Worm (Caenorhabditis elegans) whole organism, L3 larva: ENCODE results near the gene bcl-7.

Source experiments
- ceh-82 ChIP-seq: fragments of 150-350 bp; optimal IDR thresholded peaks from 2 replicates; lab custom pipeline; 2014; ENCODE audit warnings: missing biosample characterization, missing genetic modification characterization
- elt-2 ChIP-seq: sonication (generic microtip); optimal IDR thresholded peaks from 2 replicates; lab custom pipeline; 2016; ENCODE audit warnings: missing genetic modification reagents, mild to moderate bottlenecking, missing genetic modification characterization, missing compliant biosample characterization
- lin-39 ChIP-seq: fragments of 150-350 bp; optimal IDR thresholded peaks from 2 replicates; lab custom pipeline; 2018; ENCODE audit warnings: missing biosample characterization, missing genetic modification reagents, missing genetic modification characterization
- nhr-237 ChIP-seq: fragments of 150-350 bp; optimal IDR thresholded peaks from 2 replicates; lab custom pipeline; 2014; ENCODE audit warnings: missing biosample characterization, missing genetic modification characterization
- tbx-2 ChIP-seq: sonication (generic microtip); optimal IDR thresholded peaks from 2 replicates; lab custom pipeline; 2016; ENCODE audit warnings: mild to moderate bottlenecking, missing genetic modification characterization, missing compliant biosample characterization
- ztf-4 ChIP-seq: fragments of 150-350 bp; optimal IDR thresholded peaks from 2 replicates; lab custom pipeline; 2014; ENCODE audit warnings: missing biosample characterization, missing genetic modification characterization

DNA sequence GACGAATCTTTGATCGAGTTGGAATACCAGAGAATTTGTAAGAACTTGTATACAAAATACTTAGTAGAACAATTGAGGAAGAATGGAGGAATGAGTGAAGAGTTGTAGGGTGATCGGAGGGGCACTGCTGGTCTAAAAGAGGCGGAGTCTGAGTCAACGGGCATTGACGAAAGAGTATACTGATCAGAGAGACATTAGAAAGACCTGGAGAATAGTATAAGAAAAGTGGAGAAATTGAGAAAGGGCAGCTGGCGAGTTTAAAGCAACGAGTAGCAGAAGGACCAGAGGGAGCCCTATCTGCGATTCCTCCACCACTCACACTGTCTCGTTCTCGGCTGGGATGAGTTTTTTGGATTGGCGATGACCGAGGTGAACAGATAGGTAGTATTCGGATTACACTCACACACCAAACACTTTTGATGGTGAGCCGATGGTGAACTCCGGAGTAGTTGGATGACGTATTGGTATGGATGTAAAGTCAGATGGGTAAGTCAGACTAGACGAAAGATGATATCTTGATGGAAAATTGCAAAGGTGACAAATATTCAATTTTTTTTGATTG, 5.6 kb downstream of the bcl-7 start, which contains the start of gene EGAP1.5:
- TF ChIP-seq lin-39 (tag; lab: Kevin White, UChicago) = no peak
- TF ChIP-seq ceh-82 (tag; lab: Kevin White, UChicago) = no peak
- TF ChIP-seq ztf-4 = no peak
- no peak for TF ChIP-seq tbx-2 (tag; lab: Kevin White, UChicago)
- TF ChIP-seq nhr-237 = no peak
- no peak for TF ChIP-seq elt-2 (tag; lab: Kevin White, UChicago)
